Worm (Caenorhabditis elegans): ENCODE results near the gene nhr-223.

ce11 chrV:15776651-15777050 lies 19.5 kb upstream of the nhr-223 start, which contains the start of gene nhr-283:
- TF ChIP-seq cog-1 (tag; optimal IDR thresholded peaks at IDR 0.05) (no peak), med-1 (GFP tag; optimal IDR thresholded peaks at IDR 0.05; ENCODE audit: insufficient read depth) (no peak)
